Fruit fly (Drosophila melanogaster) Kc167 (cell line): ENCODE data around the gene CG10194.

ENCODE experiments used
- Myc ChIP-seq: fragments of >200 bp; optimal IDR thresholded peaks from 2 replicates; lab custom pipeline; 2017; ENCODE audit warnings: missing external identifiers
- Sin3A ChIP-seq: fragments of >200 bp; optimal IDR thresholded peaks from 2 replicates; lab custom pipeline; 2018; ENCODE audit warnings: missing external identifiers
- h ChIP-seq: fragments of >200 bp; optimal IDR thresholded peaks from 3 replicates; lab custom pipeline; 2018; ENCODE audit warnings: missing external identifiers
- insv ChIP-seq: fragments of >200 bp; optimal IDR thresholded peaks from 3 replicates; lab custom pipeline; 2018; ENCODE audit warnings: missing external identifiers
- psq ChIP-seq: fragments of >200 bp; optimal IDR thresholded peaks from 2 replicates; lab custom pipeline; 2017; ENCODE audit warnings: missing external identifiers
- ttk ChIP-seq: sonication (Bioruptor generic); optimal IDR thresholded peaks from 2 replicates; lab custom pipeline; 2017; ENCODE audit warnings: missing external identifiers

DNA sequence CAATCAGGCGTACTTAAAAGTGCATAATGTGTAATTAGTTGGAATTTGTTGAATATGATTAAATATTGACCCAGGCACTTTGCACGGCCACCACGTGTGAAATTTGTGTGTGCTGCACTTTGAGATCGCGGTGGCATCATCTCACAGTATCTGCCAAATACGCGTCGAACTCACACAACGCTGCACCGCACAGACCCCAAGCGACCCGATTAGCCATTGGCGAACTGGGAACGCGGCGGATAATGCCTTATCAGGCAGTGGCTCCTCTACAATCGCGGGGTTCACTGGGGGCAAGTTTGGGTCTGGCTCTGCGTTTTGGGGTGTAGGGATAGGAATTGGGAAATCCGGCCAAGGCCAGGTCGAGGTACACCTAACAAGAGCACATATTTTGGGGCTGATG lies 34.7 kb downstream of the CG10194 start:
- no peak for TF ChIP-seq h (lab: Kevin White, UChicago)
- no peak for TF ChIP-seq ttk (lab: Kevin White, UChicago)
- no peak for TF ChIP-seq Sin3A
- no peak for TF ChIP-seq psq (lab: Kevin White, UChicago)
- TF ChIP-seq insv (lab: Kevin White, UChicago) = no peak
- TF ChIP-seq Myc = no peak
